Fruit fly (Drosophila melanogaster) S2 (cell line): Measurements from ENCODE around the gene eco.
A peak's percentile ranks its signal among the peaks of the same experiment; 100 is the strongest.

Experiments used
- CG8478 ChIP-seq: fragments of >200 bp; optimal IDR thresholded peaks from 2 replicates; lab custom pipeline; 2018
- CTCF ChIP-seq, 2 experiments: fragments of >200 bp; optimal IDR thresholded peaks; 2 replicates each; lab custom pipeline; 2018

The eco gene

dm6 chr3L:7359827-7360323 is 20.7 kb upstream of the eco start, which contains the start of gene pst:
TSS of gene pst (minus strand) at chr3L:7360263.
- TF ChIP-seq CG8478 (lab: Kevin White, UChicago) (no peak), CTCF (optimal IDR thresholded peaks at IDR 0.05; lab: Kevin White, UChicago) (no peak)

DNA sequence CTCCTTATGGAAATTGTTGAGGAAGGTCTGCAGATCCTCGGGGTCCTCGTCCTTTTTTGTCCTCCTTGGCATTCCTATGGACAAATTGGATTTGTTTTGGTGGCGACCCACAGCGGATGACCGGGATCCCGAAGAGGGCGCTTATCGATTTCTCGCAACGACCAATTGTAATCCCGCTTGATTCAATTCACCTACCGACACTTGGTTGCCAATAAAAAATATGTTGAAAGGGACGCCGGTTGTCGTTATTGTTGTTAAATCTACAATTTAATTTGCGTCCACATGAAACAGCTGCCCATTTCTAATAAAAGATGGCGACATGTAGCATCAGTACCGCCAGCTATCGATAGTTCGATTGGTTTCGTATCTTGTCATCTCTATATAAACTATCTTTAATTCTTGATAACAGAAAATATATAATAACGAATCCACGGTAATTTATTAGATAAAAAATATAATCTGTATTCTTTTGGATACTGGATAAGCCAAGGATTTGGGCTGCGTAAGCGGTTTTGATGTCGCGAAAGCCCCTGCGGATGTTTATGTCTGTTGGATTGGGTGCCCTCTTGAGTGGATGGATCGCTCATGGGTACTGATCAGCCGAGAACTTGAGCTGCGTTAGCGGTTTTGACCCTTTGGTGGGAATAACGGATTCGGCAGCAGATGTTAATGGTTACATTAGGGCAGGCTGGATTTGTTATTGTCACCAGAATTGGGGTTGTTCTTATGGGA is 17.4 kb upstream of the eco start, which contains the start of gene CTCF:
Gene CTCF (minus strand): TSS at position 328 of the 732 bp plus-strand sequence.
- TF ChIP-seq CG8478 (lab: Kevin White, UChicago) = no peak
- peak; percentile 85 to 93 for TF ChIP-seq CTCF (optimal IDR thresholded peaks at IDR 0.05; lab: Kevin White, UChicago)

- TF ChIP-seq CG8478 (lab: Kevin White, UChicago) (no peak), CTCF (optimal IDR thresholded peaks at IDR 0.05; lab: Kevin White, UChicago) (no peak)
Measured at dm6 chr3L:7349311-7349710, 10.2 kb upstream of the eco start.

DNA sequence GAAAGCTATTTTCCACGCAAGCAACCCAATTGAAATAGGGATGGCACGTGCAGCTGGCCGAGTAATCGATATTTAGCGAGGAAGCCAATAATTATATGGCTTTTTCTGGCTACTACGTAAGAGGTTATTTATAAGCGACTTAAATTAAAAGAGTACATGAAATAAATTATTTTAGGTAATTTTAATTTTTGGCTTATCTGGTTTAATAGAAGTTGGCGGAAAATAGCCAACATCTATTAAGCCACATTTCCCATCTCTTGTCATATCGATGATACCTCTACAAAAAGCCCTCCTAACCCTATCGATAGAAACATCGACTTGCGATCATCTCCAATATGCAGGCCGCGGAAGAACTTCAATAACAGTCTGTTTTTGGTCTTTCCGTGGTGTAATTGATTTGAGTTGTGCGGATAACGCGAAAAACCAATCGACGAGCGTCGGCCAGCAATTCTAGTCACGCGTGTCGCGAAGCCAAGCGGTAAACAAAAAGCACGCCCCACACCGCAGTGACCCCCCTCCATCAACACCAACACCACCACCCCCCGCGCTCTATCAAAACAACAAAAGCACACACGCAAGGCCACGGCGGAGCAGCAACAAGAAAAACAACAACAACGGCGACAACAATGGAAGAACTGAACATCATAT is 9.0 kb upstream of the eco start, which contains the start of the genes Srp19 and qm:
Gene Srp19 (minus strand): TSS at position 51 of the 648 bp plus-strand sequence.
Gene qm (plus strand): TSS at position 330 of the 648 bp plus-strand sequence.
- TF ChIP-seq CG8478 (lab: Kevin White, UChicago) = no peak
- no peak for TF ChIP-seq CTCF (optimal IDR thresholded peaks at IDR 0.05; lab: Kevin White, UChicago)

dm6 chr3L:7346951-7347350 is 7.8 kb upstream of the eco start, which contains the start of gene CG14834:
TSS of gene CG14834 (minus strand) at chr3L:7347123.
- TF ChIP-seq CG8478 (lab: Kevin White, UChicago) = no peak
- no peak for TF ChIP-seq CTCF (optimal IDR thresholded peaks at IDR 0.05; lab: Kevin White, UChicago)

dm6 chr3L:7344965-7345427 is 5.9 kb upstream of the eco start, which contains the start of gene Cln7:
TSS of gene Cln7 (minus strand) at chr3L:7345183.
- TF ChIP-seq CG8478 (lab: Kevin White, UChicago) (no peak), CTCF (optimal IDR thresholded peaks at IDR 0.05; lab: Kevin White, UChicago) (no peak)

DNA sequence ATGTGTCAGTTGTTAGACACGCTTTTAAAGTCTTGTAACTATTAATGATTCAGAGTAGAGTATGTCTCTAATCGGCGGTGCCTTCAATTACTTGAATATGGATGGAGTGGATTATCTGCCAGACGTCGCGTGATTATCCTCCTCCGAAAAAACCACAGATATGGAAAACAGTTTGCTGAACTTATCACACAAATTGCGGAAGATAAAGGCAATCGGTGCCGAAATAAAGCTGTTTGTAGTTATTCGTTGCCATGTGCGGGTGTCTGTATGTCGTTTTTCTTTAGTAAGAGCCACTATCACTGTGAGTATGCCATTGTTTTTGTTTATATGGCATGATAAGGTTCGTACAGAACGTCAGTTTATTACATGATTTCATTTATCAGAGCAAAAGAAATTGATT is 4.9 kb upstream of the eco start:
- TF ChIP-seq CG8478 (lab: Kevin White, UChicago) (no peak), CTCF (optimal IDR thresholded peaks at IDR 0.05; lab: Kevin White, UChicago) (no peak)

dm6 chr3L:7338786-7339185 is 354 bp downstream of the eco start:
- no peak for TF ChIP-seq CG8478 (lab: Kevin White, UChicago)
- TF ChIP-seq CTCF (optimal IDR thresholded peaks at IDR 0.05; lab: Kevin White, UChicago) = no peak

dm6 chr3L:7334990-7335389 is 4.2 kb downstream of the eco start, which contains the start of the genes wrm1 and wrm2:
TSS of gene wrm1 (minus strand) at chr3L:7335226.
TSS of gene wrm2 (minus strand) at chr3L:7335226.
- TF ChIP-seq CG8478 (lab: Kevin White, UChicago) (no peak), CTCF (optimal IDR thresholded peaks at IDR 0.05; lab: Kevin White, UChicago) (no peak)

- TF ChIP-seq CTCF (optimal IDR thresholded peaks at IDR 0.05; lab: Kevin White, UChicago) (no peak), CG8478 (lab: Kevin White, UChicago) (no peak)
Measured at dm6 chr3L:7328567-7329253, 10.4 kb downstream of the eco start, which contains the start of the genes mrva, CG42307 and mus312. TSS of gene mrva (minus strand) at chr3L:7328842. TSS of gene CG42307 (plus strand) at chr3L:7329132. TSS of gene mus312 (plus strand) at chr3L:7329132.

dm6 chr3L:7326676-7327075 is 12.5 kb downstream of the eco start:
- TF ChIP-seq CG8478 (lab: Kevin White, UChicago) = no peak
- no peak for TF ChIP-seq CTCF (optimal IDR thresholded peaks at IDR 0.05; lab: Kevin White, UChicago)

dm6 chr3L:7323348-7323747 is 15.8 kb downstream of the eco start, which contains the start of the genes RhoGEF4 and Rint1:
TSS of gene RhoGEF4 (minus strand) at chr3L:7323411.
TSS of gene Rint1 (plus strand) at chr3L:7323619.
- TF ChIP-seq CTCF (optimal IDR thresholded peaks at IDR 0.05; lab: Kevin White, UChicago) = no peak
- no peak for TF ChIP-seq CG8478 (lab: Kevin White, UChicago)

DNA sequence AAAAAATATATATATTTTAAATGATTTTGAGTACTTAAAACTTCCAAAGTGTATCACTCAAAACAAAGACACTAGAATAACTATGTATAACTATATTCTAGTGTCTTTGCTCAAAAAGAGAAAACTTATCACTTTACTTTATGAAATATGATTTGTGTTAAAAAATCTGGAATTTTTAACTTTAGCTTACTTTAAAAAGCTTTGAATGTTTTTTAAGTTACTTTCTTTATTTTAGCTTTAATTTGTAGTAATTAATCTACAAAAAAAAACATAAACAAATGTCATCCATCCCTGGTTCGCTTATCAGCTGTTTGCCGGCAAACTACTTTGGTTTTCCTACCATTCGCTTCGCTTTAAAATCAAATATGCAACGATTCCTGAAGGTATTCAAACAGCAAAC is 19.4 kb downstream of the eco start, which contains the start of gene CG8607:
Gene CG8607 (plus strand): TSS at position 301 of the 400 bp plus-strand sequence.
- no peak for TF ChIP-seq CG8478 (lab: Kevin White, UChicago)
- no peak for TF ChIP-seq CTCF (optimal IDR thresholded peaks at IDR 0.05; lab: Kevin White, UChicago)

DNA sequence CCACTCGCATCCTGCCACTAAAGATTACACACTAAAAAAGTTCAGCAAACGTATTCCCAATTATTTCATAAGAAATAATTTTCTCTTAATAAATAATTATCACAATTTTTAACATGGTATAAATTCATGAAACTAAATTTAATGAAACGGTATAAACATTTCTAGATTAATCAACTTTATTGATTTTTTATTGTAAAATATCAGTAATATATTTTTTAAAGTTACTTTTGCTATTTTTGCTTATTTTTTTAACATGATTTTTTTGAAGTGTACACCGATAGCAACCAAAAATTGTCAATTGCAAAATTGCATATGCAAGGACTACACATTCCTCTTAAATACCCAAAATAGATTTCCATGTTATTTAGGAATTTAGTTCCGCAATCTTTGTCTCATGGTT is 25.0 kb downstream of the eco start:
- no peak for TF ChIP-seq CTCF (optimal IDR thresholded peaks at IDR 0.05; lab: Kevin White, UChicago)
- TF ChIP-seq CG8478 (lab: Kevin White, UChicago) = no peak
